Worm (Caenorhabditis elegans) whole organism, mixed stage, embryonic: ENCODE measurements around the gene col-171.

ENCODE experiments used
- ceh-83 ChIP-seq: fragments of 200-800 bp; sonication (Bioruptor generic); optimal IDR thresholded peaks from 2 replicates; lab custom pipeline; 2018; ENCODE audit warnings: mild to moderate bottlenecking, missing genetic modification characterization, missing compliant biosample characterization
- drap-1 ChIP-seq: fragments of 200-800 bp; sonication (Bioruptor generic); optimal IDR thresholded peaks from 3 replicates; lab custom pipeline; 2018; ENCODE audit warnings: mild to moderate bottlenecking, missing genetic modification characterization, missing compliant biosample characterization
- elt-3 ChIP-seq: fragments of 150-350 bp; optimal IDR thresholded peaks from 2 replicates; lab custom pipeline; 2014; ENCODE audit warnings: missing biosample characterization, missing genetic modification characterization
- hlh-1 ChIP-seq: fragments of 150-350 bp; optimal IDR thresholded peaks from 2 replicates; lab custom pipeline; 2014; ENCODE audit warnings: missing biosample characterization, missing genetic modification reagents, missing genetic modification characterization
- lsy-2 ChIP-seq: fragments of 150-350 bp; optimal IDR thresholded peaks from 2 replicates; lab custom pipeline; 2014; ENCODE audit warnings: missing biosample characterization, missing genetic modification characterization
- nhr-12 ChIP-seq: fragments of 150-350 bp; optimal IDR thresholded peaks from 2 replicates; lab custom pipeline; 2014; ENCODE audit warnings: missing biosample characterization, missing genetic modification characterization
- nhr-237 ChIP-seq: fragments of 150-350 bp; optimal IDR thresholded peaks from 2 replicates; lab custom pipeline; 2014; ENCODE audit warnings: missing biosample characterization, missing genetic modification characterization
- nhr-76 ChIP-seq: sonication (generic microtip); optimal IDR thresholded peaks from 2 replicates; lab custom pipeline; 2017; ENCODE audit warnings: missing biosample characterization, missing genetic modification characterization
- pha-4 ChIP-seq: fragments of 150-350 bp; optimal IDR thresholded peaks from 2 replicates; lab custom pipeline; 2018; ENCODE audit warnings: missing biosample characterization, missing genetic modification reagents, missing genetic modification characterization
- sem-2 ChIP-seq: fragments of 200-800 bp; sonication (Bioruptor generic); optimal IDR thresholded peaks from 2 replicates; lab custom pipeline; 2018; ENCODE audit warnings: mild to moderate bottlenecking, missing genetic modification characterization, missing compliant biosample characterization
- zip-8 ChIP-seq: fragments of 150-350 bp; optimal IDR thresholded peaks from 2 replicates; lab custom pipeline; 2014; ENCODE audit warnings: missing biosample characterization, missing genetic modification characterization
- ztf-11 ChIP-seq: fragments of 150-350 bp; optimal IDR thresholded peaks from 2 replicates; lab custom pipeline; 2014; ENCODE audit warnings: missing biosample characterization, missing genetic modification characterization

- TF ChIP-seq lsy-2 (tag; lab: Kevin White, UChicago) (no peak), sem-2 (no peak), nhr-76 (no peak), hlh-1 (tag; lab: Kevin White, UChicago) (no peak), ceh-83 (no peak), nhr-12 (no peak), zip-8 (tag; lab: Kevin White, UChicago) (no peak), drap-1 (GFP tag; lab: Kevin White, UChicago) (no peak), ztf-11 (tag; lab: Kevin White, UChicago) (no peak), nhr-237 (tag; lab: Kevin White, UChicago) (no peak), pha-4 (tag; lab: Kevin White, UChicago) (no peak), elt-3 (tag; lab: Kevin White, UChicago) (no peak)
These were observed 11.7 kb downstream of the col-171 start for ce11 chrX:6345785-6346184.
